Fruit fly (Drosophila melanogaster) whole organism, larva: Measurements from ENCODE around the gene Rpn3.

Source experiments
- noc ChIP-seq: fragments of 200-800 bp; sonication (Bioruptor generic); optimal IDR thresholded peaks from 3 replicates; lab custom pipeline; 2019; ENCODE audit warnings: missing biosample characterization, mild to moderate bottlenecking, missing genetic modification characterization, moderate library complexity

Rpn3 gene

dm6 chr2L:19089385-19089784 lies 37.8 kb downstream of the Rpn3 start:
- TF ChIP-seq noc (tag; lab: Kevin White, UChicago) = no peak

- no peak for TF ChIP-seq noc (tag; lab: Kevin White, UChicago)
Measured at dm6 chr2L:19093868-19094267, 42.3 kb downstream of the Rpn3 start.

- no peak for TF ChIP-seq noc (tag; lab: Kevin White, UChicago)
Measured at dm6 chr2L:19096361-19096760, 44.8 kb downstream of the Rpn3 start.

- no peak for TF ChIP-seq noc (tag; lab: Kevin White, UChicago)
Measured at dm6 chr2L:19097374-19097773, 45.8 kb downstream of the Rpn3 start.

dm6 chr2L:19098668-19099067 lies 47.1 kb downstream of the Rpn3 start:
- TF ChIP-seq noc (tag; lab: Kevin White, UChicago) = no peak

- no peak for TF ChIP-seq noc (tag; lab: Kevin White, UChicago)
Measured at dm6 chr2L:19101744-19102143, 50.2 kb downstream of the Rpn3 start, which contains the start of the genes CG17344 and CG43731. TSS of gene CG17344 (plus strand) at chr2L:19102044. TSS of gene CG43731 (plus strand) at chr2L:19102044.
